Fruit fly (Drosophila melanogaster) whole organism, adult: Measurements from ENCODE around the gene CG2901.
"Not testable (repeated sequence)": the region's sequence is repeated elsewhere in the genome, so short reads cannot be mapped to it uniquely, and the experiment has no call there.

ENCODE experiments used
- CG12768 ChIP-seq: fragments of 200-800 bp; sonication (Bioruptor generic); optimal IDR thresholded peaks from 2 replicates; lab custom pipeline; 2017; ENCODE audit warnings: missing biosample characterization, missing genetic modification characterization, mild to moderate bottlenecking, moderate library complexity, missing genetic modification reagents
- CG1620 ChIP-seq: fragments of 200-800 bp; sonication (Bioruptor generic); optimal IDR thresholded peaks from 2 replicates; lab custom pipeline; 2016; ENCODE audit warnings: missing biosample characterization, missing genetic modification characterization
- CG7101 ChIP-seq: fragments of 200-800 bp; sonication (Bioruptor generic); optimal IDR thresholded peaks from 2 replicates; lab custom pipeline; 2018; ENCODE audit warnings: missing biosample characterization, mild to moderate bottlenecking, missing genetic modification characterization, moderate library complexity
- Mnt ChIP-seq: fragments of 200-800 bp; sonication (Bioruptor generic); optimal IDR thresholded peaks from 2 replicates; lab custom pipeline; 2016; ENCODE audit warnings: missing biosample characterization, mild to moderate bottlenecking, missing genetic modification characterization
- bab1 ChIP-seq: fragments of 200-800 bp; sonication (Bioruptor generic); optimal IDR thresholded peaks from 3 replicates; lab custom pipeline; 2019; ENCODE audit warnings: missing biosample characterization, mild to moderate bottlenecking, missing genetic modification characterization, moderate library complexity
- cic ChIP-seq: fragments of 200-800 bp; sonication (Bioruptor generic); optimal IDR thresholded peaks from 2 replicates; lab custom pipeline; 2017; ENCODE audit warnings: missing biosample characterization, mild to moderate bottlenecking, missing genetic modification characterization, moderate library complexity
- cnc ChIP-seq, 2 experiments: fragments of >200 bp; optimal IDR thresholded peaks; 2 replicates each; lab custom pipeline; 2017
- ovo ChIP-seq: fragments of 200-800 bp; sonication (Bioruptor generic); optimal IDR thresholded peaks from 2 replicates; lab custom pipeline; 2016; ENCODE audit warnings: missing biosample characterization, missing genetic modification characterization
- pad ChIP-seq: fragments of 200-800 bp; sonication (Bioruptor generic); optimal IDR thresholded peaks from 3 replicates; lab custom pipeline; 2017; ENCODE audit warnings: missing biosample characterization, missing genetic modification characterization, mild to moderate bottlenecking, moderate library complexity, missing genetic modification reagents

DNA sequence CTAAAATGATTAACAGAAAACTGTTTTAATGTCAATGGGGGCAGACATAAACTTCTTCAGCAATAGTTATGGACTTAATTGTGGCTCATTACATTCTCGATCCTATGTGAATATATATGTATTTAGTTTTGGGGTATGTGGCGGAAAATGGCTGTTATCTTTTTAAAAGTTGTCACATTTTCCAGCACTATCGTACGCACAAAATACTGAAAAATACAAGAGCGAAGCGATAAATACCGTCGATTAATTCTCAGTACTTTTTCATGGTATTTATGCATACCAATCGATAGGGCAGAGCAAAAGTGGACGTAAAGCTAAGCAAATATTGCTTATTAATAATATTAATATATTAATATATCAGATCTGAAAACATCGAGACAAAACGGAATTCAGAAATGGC lies 38.2 kb upstream of the CG2901 start, which contains the start of gene HIP-R:
- TF ChIP-seq CG1620 (GFP tag; lab: Kevin White, UChicago); ovo; CG7101 (tag; lab: Kevin White, UChicago); CG12768 (GFP tag; lab: Kevin White, UChicago); bab1; Mnt; cic (GFP tag; lab: Kevin White, UChicago); pad; cnc (optimal IDR thresholded peaks at IDR 0.05; lab: Kevin White, UChicago): not testable (repeated sequence)
